Worm (Caenorhabditis elegans) whole organism, early embryonic: Measurements from ENCODE around the gene spp-10.

Experiments used
- B0310.2 ChIP-seq: sonication (generic microtip); optimal IDR thresholded peaks from 2 replicates; lab custom pipeline; 2016; ENCODE audit warnings: mild to moderate bottlenecking, missing genetic modification characterization, missing compliant biosample characterization
- F13C5.2 ChIP-seq: sonication (generic microtip); optimal IDR thresholded peaks from 2 replicates; lab custom pipeline; 2017; ENCODE audit warnings: mild to moderate bottlenecking, missing genetic modification characterization, inconsistent platforms, missing compliant biosample characterization
- aly-1 ChIP-seq: sonication (generic microtip); optimal IDR thresholded peaks from 2 replicates; lab custom pipeline; 2016; ENCODE audit warnings: missing genetic modification characterization, missing compliant biosample characterization
- ama-1 ChIP-seq: fragments of 150-350 bp; optimal IDR thresholded peaks from 2 replicates; lab custom pipeline; 2014
- ceh-13 ChIP-seq: fragments of 200-800 bp; sonication (Bioruptor generic); optimal IDR thresholded peaks from 2 replicates; lab custom pipeline; 2018; ENCODE audit warnings: mild to moderate bottlenecking, missing genetic modification characterization, missing compliant biosample characterization
- ceh-36 ChIP-seq: sonication (generic microtip); optimal IDR thresholded peaks from 2 replicates; lab custom pipeline; 2016; ENCODE audit warnings: missing genetic modification characterization, inconsistent platforms, missing compliant biosample characterization
- flt-1 ChIP-seq: fragments of 200-800 bp; sonication (Bioruptor generic); IDR thresholded peaks from 2 replicates; pipeline ENCODE4 v1.3.6; 2022; ENCODE audit warnings: missing genetic modification characterization, missing compliant biosample characterization
- hnd-1 ChIP-seq: sonication (generic microtip); optimal IDR thresholded peaks from 2 replicates; lab custom pipeline; 2016; ENCODE audit warnings: missing genetic modification characterization, missing compliant biosample characterization
- pes-1 ChIP-seq: fragments of 200-800 bp; sonication (Bioruptor generic); IDR thresholded peaks from 2 replicates; pipeline ENCODE4 v1.3.6; 2022; ENCODE audit warnings: missing genetic modification reagents, missing genetic modification characterization, missing compliant biosample characterization
- scrt-1 ChIP-seq: fragments of 200-800 bp; sonication (Bioruptor generic); IDR thresholded peaks from 2 replicates; pipeline ENCODE4 v1.3.6; 2022; ENCODE audit warnings: missing genetic modification characterization, missing compliant biosample characterization
- sea-1 ChIP-seq: fragments of 200-800 bp; sonication (Bioruptor generic); conservative IDR thresholded peaks from 2 replicates; pipeline ENCODE4 v1.3.6; 2022; ENCODE audit warnings: missing genetic modification characterization, missing compliant biosample characterization
- tbx-11 ChIP-seq: fragments of 200-800 bp; sonication (Bioruptor generic); IDR thresholded peaks from 2 replicates; pipeline ENCODE4 v1.3.6; 2022; ENCODE audit warnings: missing genetic modification characterization, missing compliant biosample characterization
- tbx-37 ChIP-seq: fragments of 200-800 bp; sonication (Bioruptor generic); conservative IDR thresholded peaks from 2 replicates; pipeline ENCODE4 v1.3.6; 2022; ENCODE audit warnings: missing genetic modification reagents, missing genetic modification characterization, missing compliant biosample characterization
- tra-4 ChIP-seq: sonication (generic microtip); optimal IDR thresholded peaks from 2 replicates; lab custom pipeline; 2017; ENCODE audit warnings: missing genetic modification characterization, missing compliant biosample characterization

DNA sequence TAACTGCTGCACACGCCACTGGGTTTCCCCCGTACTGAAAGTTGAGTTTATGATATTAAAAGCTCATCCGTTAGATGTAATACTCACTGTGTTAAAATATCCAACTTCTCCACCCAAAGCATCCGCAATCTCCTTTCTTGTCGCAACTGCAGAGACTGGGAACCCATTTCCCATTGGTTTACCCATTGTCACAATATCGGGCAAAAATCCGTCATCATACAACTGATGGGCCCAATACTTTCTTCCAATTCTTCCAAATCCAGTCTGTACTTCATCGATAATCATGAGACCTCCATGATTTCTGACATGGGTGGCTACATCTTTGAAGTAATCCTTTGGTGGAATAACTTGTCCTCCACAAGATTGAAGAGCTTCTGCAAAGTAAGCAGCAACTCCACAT is 27.1 kb upstream of the spp-10 start:
- TF ChIP-seq ama-1 (lab: Kevin White, UChicago): no peak
- TF ChIP-seq flt-1 (GFP tag; lab: Robert Waterston, UW): no peak
- no peak for TF ChIP-seq sea-1 (GFP tag; lab: Robert Waterston, UW)
- no peak for TF ChIP-seq scrt-1 (GFP tag; lab: Robert Waterston, UW)
- no peak for TF ChIP-seq pes-1 (GFP tag; lab: Robert Waterston, UW)
- no peak for TF ChIP-seq tbx-37 (GFP tag; lab: Robert Waterston, UW)
- TF ChIP-seq tra-4: no peak
- TF ChIP-seq tbx-11 (GFP tag; lab: Robert Waterston, UW): no peak
- TF ChIP-seq ceh-36: no peak
- no peak for TF ChIP-seq ceh-13 (GFP tag; lab: Kevin White, UChicago)
- TF ChIP-seq aly-1 (tag; lab: Kevin White, UChicago): no peak
- TF ChIP-seq F13C5.2: no peak
- no peak for TF ChIP-seq hnd-1 (tag; lab: Kevin White, UChicago)
- TF ChIP-seq B0310.2 (tag; lab: Kevin White, UChicago): no peak
